Fruit fly (Drosophila melanogaster): Measurements from ENCODE around the gene Fim.

The Fim gene

dm6 chrX:17293385-17293784 is 8.3 kb downstream of the Fim start:
- TF ChIP-seq CG10348 (GFP tag; IDR thresholded peaks at IDR 0.05): no peak
- TF ChIP-seq EcR (GFP tag; optimal IDR thresholded peaks at IDR 0.05): no peak
- no peak for TF ChIP-seq fd96Ca (GFP tag; IDR thresholded peaks at IDR 0.05)
- TF ChIP-seq D1 (tag; optimal IDR thresholded peaks at IDR 0.05): no peak
- no peak for TF ChIP-seq CG13204 (GFP tag; optimal IDR thresholded peaks at IDR 0.05)
- peak; percentile 47; the same call in 1 of the 3 replicates for TF ChIP-seq CG4496 (GFP tag; IDR thresholded peaks at IDR 0.05)
- TF ChIP-seq CG15710 (tag; optimal IDR thresholded peaks at IDR 0.05): no peak
- TF ChIP-seq CG14655 (GFP tag; optimal IDR thresholded peaks at IDR 0.05): peak; percentile 12
- peak; percentile 38 for TF ChIP-seq CG17806 (tag; optimal IDR thresholded peaks at IDR 0.05)
- TF ChIP-seq Snoo (tag; optimal IDR thresholded peaks at IDR 0.05): no peak
- no peak for TF ChIP-seq rn (GFP tag; IDR thresholded peaks at IDR 0.05)
- no peak for TF ChIP-seq CG8301 (tag; optimal IDR thresholded peaks at IDR 0.05)
- TF ChIP-seq CG32121 (GFP tag; IDR thresholded peaks at IDR 0.05): no peak
- no peak for TF ChIP-seq Pif1B (GFP tag; optimal IDR thresholded peaks at IDR 0.05)
- TF ChIP-seq gl (tag; optimal IDR thresholded peaks at IDR 0.05): no peak
- TF ChIP-seq CG12605 (GFP tag; IDR thresholded peaks at IDR 0.05): no peak
- no peak for TF ChIP-seq CG34367 (tag; optimal IDR thresholded peaks at IDR 0.05)
- peak; percentile 43 for TF ChIP-seq CG8159 (tag; optimal IDR thresholded peaks at IDR 0.05)
- peak; percentile 0 for TF ChIP-seq CG9948 (tag; optimal IDR thresholded peaks at IDR 0.05)
- no peak for TF ChIP-seq Pif1A (GFP tag; optimal IDR thresholded peaks at IDR 0.05)
- no peak for TF ChIP-seq Ets98B (GFP tag; IDR thresholded peaks at IDR 0.05)

dm6 chrX:17292050-17292730 is 9.5 kb downstream of the Fim start:
- TF ChIP-seq Snoo (tag; optimal IDR thresholded peaks at IDR 0.05) (peak; percentile 55), CG34367 (tag; optimal IDR thresholded peaks at IDR 0.05) (no peak), CG17806 (tag; optimal IDR thresholded peaks at IDR 0.05) (peak; percentile 2), CG10348 (GFP tag; IDR thresholded peaks at IDR 0.05) (no peak), CG32121 (GFP tag; IDR thresholded peaks at IDR 0.05) (peak; percentile 44), rn (GFP tag; IDR thresholded peaks at IDR 0.05) (no peak), Pif1A (GFP tag; optimal IDR thresholded peaks at IDR 0.05) (peak; percentile 55), CG15710 (tag; optimal IDR thresholded peaks at IDR 0.05) (peak; percentile 30), Pif1B (GFP tag; optimal IDR thresholded peaks at IDR 0.05) (peak; percentile 44), CG9948 (tag; optimal IDR thresholded peaks at IDR 0.05) (peak; percentile 21), CG4496 (GFP tag; IDR thresholded peaks at IDR 0.05) (0 out of 3 replicates have a peak, but pooled peaks have one; percentile 46), CG8159 (tag; optimal IDR thresholded peaks at IDR 0.05) (peak; percentile 33)

DNA sequence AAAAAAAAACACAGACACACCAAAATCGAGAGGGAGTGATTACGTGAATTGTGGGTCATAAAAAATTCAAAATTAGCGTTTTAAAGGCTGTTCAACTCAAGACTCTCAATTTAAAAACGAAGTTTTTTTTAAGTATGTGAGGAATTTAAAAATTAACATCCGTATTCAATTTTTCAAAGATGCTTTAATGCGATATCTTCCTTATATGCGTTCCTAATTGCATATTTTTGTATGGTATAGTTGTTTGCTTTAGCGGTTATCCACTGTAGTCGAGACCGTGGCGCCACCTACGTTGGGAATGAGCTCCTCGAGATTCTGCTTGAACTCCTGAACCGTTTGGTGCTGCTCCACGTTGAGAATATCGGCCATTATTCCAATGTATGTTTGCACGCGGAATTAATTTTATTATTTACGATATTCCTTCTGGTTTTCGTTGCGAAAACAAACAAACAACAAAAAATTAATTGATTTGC is 10.7 kb downstream of the Fim start:
- TF ChIP-seq CG8159 (tag; optimal IDR thresholded peaks at IDR 0.05) (peak; percentile 16), Snoo (tag; optimal IDR thresholded peaks at IDR 0.05) (no peak)

DNA sequence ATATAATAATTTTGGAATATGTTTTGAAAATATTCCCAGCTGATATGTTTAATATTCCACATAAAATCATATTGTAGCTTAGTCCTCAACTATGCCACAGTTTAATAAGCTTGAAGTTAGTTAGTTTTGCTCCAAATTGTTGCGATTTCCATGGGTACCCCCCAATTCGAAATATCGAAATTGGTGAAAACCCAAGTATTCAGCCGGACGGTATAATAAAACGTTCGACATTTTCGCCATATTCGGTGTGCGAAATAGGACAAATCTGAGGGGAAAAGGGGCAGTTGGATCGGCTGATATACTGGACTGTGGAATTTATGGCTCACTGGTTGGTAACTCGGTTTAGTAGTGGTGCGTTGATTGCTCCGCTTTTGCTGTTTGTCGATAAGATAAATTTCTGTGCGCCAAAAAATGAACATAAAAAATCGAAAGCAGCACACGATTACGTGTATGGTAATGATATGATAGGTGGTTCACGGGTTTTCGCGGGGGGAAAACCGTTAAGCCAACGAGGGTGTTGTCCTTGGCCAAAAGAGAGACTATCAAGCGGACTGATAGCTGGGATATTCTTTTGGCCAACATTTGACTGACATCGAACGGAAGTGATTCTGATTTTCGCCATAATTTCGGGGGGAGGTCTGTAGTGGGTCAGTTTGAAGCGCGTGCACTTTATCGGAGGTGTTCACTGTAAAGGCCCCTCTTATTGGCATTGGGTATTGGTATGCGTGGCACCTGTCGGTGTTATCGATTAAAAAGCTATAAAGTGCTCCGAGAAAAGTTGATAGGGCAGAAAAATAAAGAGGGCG is 11.4 kb downstream of the Fim start:
- TF ChIP-seq CG15710 (tag; optimal IDR thresholded peaks at IDR 0.05): no peak
- TF ChIP-seq Snoo (tag; optimal IDR thresholded peaks at IDR 0.05): no peak
- no peak for TF ChIP-seq CG14655 (GFP tag; optimal IDR thresholded peaks at IDR 0.05)
- TF ChIP-seq CG4496 (GFP tag; IDR thresholded peaks at IDR 0.05): no peak
- TF ChIP-seq Pif1A (GFP tag; optimal IDR thresholded peaks at IDR 0.05): no peak
- TF ChIP-seq CG8301 (tag; optimal IDR thresholded peaks at IDR 0.05): no peak
- TF ChIP-seq CG13204 (GFP tag; optimal IDR thresholded peaks at IDR 0.05): no peak
- TF ChIP-seq EcR (GFP tag; optimal IDR thresholded peaks at IDR 0.05): no peak
- TF ChIP-seq fd96Ca (GFP tag; IDR thresholded peaks at IDR 0.05): no peak
- TF ChIP-seq Pif1B (GFP tag; optimal IDR thresholded peaks at IDR 0.05): no peak
- TF ChIP-seq CG34367 (tag; optimal IDR thresholded peaks at IDR 0.05): no peak
- TF ChIP-seq CG17806 (tag; optimal IDR thresholded peaks at IDR 0.05): no peak

dm6 chrX:17289225-17289624 is 12.5 kb downstream of the Fim start:
- TF ChIP-seq D1 (tag; optimal IDR thresholded peaks at IDR 0.05) (no peak), Snoo (tag; optimal IDR thresholded peaks at IDR 0.05) (no peak), Pif1B (GFP tag; optimal IDR thresholded peaks at IDR 0.05) (no peak), CG15710 (tag; optimal IDR thresholded peaks at IDR 0.05) (no peak), gl (tag; optimal IDR thresholded peaks at IDR 0.05) (no peak), fd96Ca (GFP tag; IDR thresholded peaks at IDR 0.05) (no peak), CG12605 (GFP tag; IDR thresholded peaks at IDR 0.05) (no peak), CG10348 (GFP tag; IDR thresholded peaks at IDR 0.05) (no peak), CG13204 (GFP tag; optimal IDR thresholded peaks at IDR 0.05) (no peak), CG32121 (GFP tag; IDR thresholded peaks at IDR 0.05) (no peak), CG14655 (GFP tag; optimal IDR thresholded peaks at IDR 0.05) (no peak)

dm6 chrX:17285069-17285468 is 16.7 kb downstream of the Fim start:
- TF ChIP-seq EcR (GFP tag; optimal IDR thresholded peaks at IDR 0.05) (no peak), rn (GFP tag; IDR thresholded peaks at IDR 0.05) (no peak), CG9948 (tag; optimal IDR thresholded peaks at IDR 0.05) (no peak), gl (tag; optimal IDR thresholded peaks at IDR 0.05) (no peak), CG13204 (GFP tag; optimal IDR thresholded peaks at IDR 0.05) (no peak), fd96Ca (GFP tag; IDR thresholded peaks at IDR 0.05) (no peak), CG34367 (tag; optimal IDR thresholded peaks at IDR 0.05) (no peak), CG15710 (tag; optimal IDR thresholded peaks at IDR 0.05) (no peak), Ets98B (GFP tag; IDR thresholded peaks at IDR 0.05) (no peak), D1 (tag; optimal IDR thresholded peaks at IDR 0.05) (no peak), Pif1B (GFP tag; optimal IDR thresholded peaks at IDR 0.05) (no peak), CG32121 (GFP tag; IDR thresholded peaks at IDR 0.05) (no peak), CG4496 (GFP tag; IDR thresholded peaks at IDR 0.05) (no peak)

Data from whole organism, pupa.